Fruit fly (Drosophila melanogaster): ENCODE measurements around the gene RpS4.
A peak's percentile ranks its signal among the peaks of the same experiment; 100 is the strongest.

RpS4 gene

DNA sequence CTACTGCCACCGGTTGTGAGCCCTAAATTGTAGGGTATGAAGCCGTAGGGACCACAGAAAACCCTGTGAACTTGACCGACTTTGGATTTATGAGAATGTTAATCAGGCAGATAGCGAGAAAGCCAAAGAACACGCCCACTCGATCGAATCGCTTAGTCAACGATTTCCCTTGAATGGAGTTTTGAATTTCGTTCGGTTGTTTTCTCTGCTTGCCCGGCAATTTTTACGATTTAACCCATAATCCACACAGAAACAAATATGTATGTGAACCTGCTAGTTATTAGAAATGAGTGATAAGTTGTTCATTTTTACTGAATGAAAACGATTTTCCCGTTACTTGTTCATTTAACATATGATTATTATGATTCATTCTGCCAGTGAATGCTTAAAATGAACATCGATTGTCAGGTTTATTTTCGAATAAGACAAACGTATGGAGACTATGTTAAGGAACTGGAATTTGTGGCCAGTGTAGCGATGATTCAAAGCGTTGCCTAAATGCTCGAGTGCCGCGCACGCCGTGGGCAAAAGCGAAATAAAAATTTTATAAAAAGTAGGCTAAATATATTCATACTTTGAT, 11.4 kb upstream of the RpS4 start (continued):
- TF ChIP-seq Hmx (GFP tag; optimal IDR thresholded peaks at IDR 0.05) (no peak), CG13424 (tag; optimal IDR thresholded peaks at IDR 0.05) (peak; percentile 30), Dek (tag; optimal IDR thresholded peaks at IDR 0.05) (no peak), Rfx (GFP tag; IDR thresholded peaks at IDR 0.05) (peak; percentile 22; the same call in 1 of the 2 replicates), CG17829 (tag; optimal IDR thresholded peaks at IDR 0.05) (peak; percentile 19), pfk (GFP tag; optimal IDR thresholded peaks at IDR 0.05) (no peak), ap (GFP tag; IDR thresholded peaks at IDR 0.05) (no peak), Xrp1 (GFP tag; IDR thresholded peaks at IDR 0.05) (no peak; the same call in 1 of the 2 replicates), Hr3 (GFP tag; optimal IDR thresholded peaks at IDR 0.05) (no peak), Nf-YB (GFP tag; optimal IDR thresholded peaks at IDR 0.05) (no peak), CG17361 (GFP tag; IDR thresholded peaks at IDR 0.05) (0 out of 3 replicates have a peak, but pooled peaks have one; percentile 35), trh (GFP tag; optimal IDR thresholded peaks at IDR 0.05) (no peak), Antp (GFP tag; optimal IDR thresholded peaks at IDR 0.05) (no peak), CG10979 (tag; optimal IDR thresholded peaks at IDR 0.05) (peak; percentile 3), CG3281 (GFP tag; optimal IDR thresholded peaks at IDR 0.05) (no peak), CG12299 (tag; optimal IDR thresholded peaks at IDR 0.05) (no peak), lab (GFP tag; optimal IDR thresholded peaks at IDR 0.05) (no peak), zf30C (GFP tag; optimal IDR thresholded peaks at IDR 0.05) (peak; percentile 33), CG2678 (tag; optimal IDR thresholded peaks at IDR 0.05) (peak; percentile 44), CG31224 (GFP tag; IDR thresholded peaks at IDR 0.05) (peak; percentile 6; the same call in 1 of the 2 replicates), zfh2 (GFP tag; optimal IDR thresholded peaks at IDR 0.05) (no peak), NfI (GFP tag; optimal IDR thresholded peaks at IDR 0.05) (peak; percentile 7), CG3407 (GFP tag; optimal IDR thresholded peaks at IDR 0.05) (no peak), crc (GFP tag; optimal IDR thresholded peaks at IDR 0.05) (no peak), CG6765 (GFP tag; optimal IDR thresholded peaks at IDR 0.05) (no peak), Taf1 (GFP tag; IDR thresholded peaks at IDR 0.05) (no peak), oc (tag; optimal IDR thresholded peaks at IDR 0.05) (peak; percentile 40), vvl (GFP tag; IDR thresholded peaks at IDR 0.05) (no peak), sima (GFP tag; optimal IDR thresholded peaks at IDR 0.05) (no peak), Tbp (GFP tag; optimal IDR thresholded peaks at IDR 0.05) (no peak), en (GFP tag; optimal IDR thresholded peaks at IDR 0.05) (no peak), Sox102F (GFP tag; optimal IDR thresholded peaks at IDR 0.05) (peak; percentile 56), Scr (GFP tag; IDR thresholded peaks at IDR 0.05; ENCODE audit: partially characterized antibody) (no peak), disco-r (GFP tag; optimal IDR thresholded peaks at IDR 0.05) (no peak), HmgZ (tag; optimal IDR thresholded peaks at IDR 0.05) (no peak), CG1024 (GFP tag; IDR thresholded peaks at IDR 0.05) (no peak), cato (GFP tag; optimal IDR thresholded peaks at IDR 0.05; ENCODE audit: borderline replicate concordance) (no peak), CG12219 (GFP tag; optimal IDR thresholded peaks at IDR 0.05) (no peak), dm (GFP tag; optimal IDR thresholded peaks at IDR 0.05) (no peak), Abd-B (GFP tag; optimal IDR thresholded peaks at IDR 0.05) (peak; percentile 37), bsh (GFP tag; optimal IDR thresholded peaks at IDR 0.05) (peak in 1 of 2 experiments; percentile 43), unpg (GFP tag; optimal IDR thresholded peaks at IDR 0.05) (peak; percentile 25), Ssrp (tag; optimal IDR thresholded peaks at IDR 0.05) (peak; percentile 1), slbo (GFP tag; IDR thresholded peaks at IDR 0.05) (peak; percentile 22; the same call in 1 of the 2 replicates), toy (GFP tag; IDR thresholded peaks at IDR 0.05) (no peak), slou (GFP tag; optimal IDR thresholded peaks at IDR 0.05) (no peak), sob (GFP tag; IDR thresholded peaks at IDR 0.05) (peak; percentile 18; the same call in 1 of the 2 replicates), CG11085 (GFP tag; IDR thresholded peaks at IDR 0.05) (no peak), dimm (GFP tag; IDR thresholded peaks at IDR 0.05) (no peak), cas (GFP tag; IDR thresholded peaks at IDR 0.05) (no peak), nmo (GFP tag; optimal IDR thresholded peaks at IDR 0.05) (peak; percentile 15)
